Worm (Caenorhabditis elegans) whole organism, L1 larva: ENCODE data around the gene ZK380.2.

Source experiments
- efl-1 ChIP-seq, 4 experiments: fragments of 150-350 bp; optimal IDR thresholded peaks in 3 of 4; peaks in 1 of 4; 1 replicate in 1 of 4; 2 replicates in 3 of 4; lab custom pipeline; 2014; ENCODE audit warnings: missing biosample characterization in 2 of 4, missing genetic modification characterization in 2 of 4, missing genetic modification reagents in 2 of 4
- egl-27 ChIP-seq, 2 experiments: fragments of 150-350 bp in 1 of 2; sonication (generic microtip); optimal IDR thresholded peaks; 3 replicates each; lab custom pipeline; 2017 to 2018; ENCODE audit warnings: missing biosample characterization in 2 of 2, missing genetic modification characterization in 2 of 2, missing genetic modification reagents in 2 of 2
- fkh-10 ChIP-seq: sonication (generic microtip); optimal IDR thresholded peaks from 2 replicates; lab custom pipeline; 2017; ENCODE audit warnings: missing biosample characterization, missing genetic modification reagents, missing genetic modification characterization
- fkh-4 ChIP-seq: sonication (generic microtip); optimal IDR thresholded peaks from 2 replicates; lab custom pipeline; 2016; ENCODE audit warnings: missing compliant biosample characterization, missing genetic modification characterization, borderline replicate concordance
- nhr-47 ChIP-seq: sonication (generic microtip); optimal IDR thresholded peaks from 2 replicates; lab custom pipeline; 2016; ENCODE audit warnings: mild to moderate bottlenecking, missing genetic modification characterization, moderate library complexity, missing compliant biosample characterization
- pag-3 ChIP-seq: sonication (generic microtip); optimal IDR thresholded peaks from 2 replicates; lab custom pipeline; 2017; ENCODE audit warnings: missing genetic modification characterization, mild to moderate bottlenecking, missing compliant biosample characterization, antibody characterized with exemption, borderline replicate concordance; ENCODE audit not compliant: insufficient read depth
- snpc-4 ChIP-seq: fragments of 150-350 bp; optimal IDR thresholded peaks from 2 replicates; lab custom pipeline; 2014; ENCODE audit warnings: missing biosample characterization, missing genetic modification characterization

DNA sequence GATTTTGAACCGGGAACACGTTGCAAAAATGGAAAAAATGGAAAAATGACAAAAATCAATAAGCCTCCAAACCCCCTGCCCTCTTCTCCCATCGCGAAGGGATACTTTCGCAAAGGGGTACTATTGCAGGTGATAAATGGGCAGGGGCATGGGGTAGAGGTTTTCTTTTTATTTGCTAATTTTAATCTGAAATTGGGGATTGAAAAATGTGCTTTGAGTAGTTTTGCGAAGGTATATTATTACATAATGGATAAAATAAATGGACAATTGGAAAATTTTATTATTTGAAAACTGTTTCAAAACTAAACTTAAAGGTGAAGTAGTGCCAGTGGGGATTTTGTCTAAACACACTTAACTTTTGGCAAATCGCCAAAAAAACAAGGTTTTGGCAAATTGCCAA, 4.3 kb upstream of the ZK380.2 start:
- TF ChIP-seq snpc-4 (tag; lab: Kevin White, UChicago), result peak; percentile 88
- TF ChIP-seq egl-27 (tag; optimal IDR thresholded peaks at IDR 0.05; lab: Kevin White, UChicago), result peak; percentile 67 to 77
- TF ChIP-seq fkh-10 (GFP tag; lab: Kevin White, UChicago), result peak; percentile 99
- TF ChIP-seq nhr-47 (tag; lab: Kevin White, UChicago), result peak; percentile 99
- peak; percentile 68 for TF ChIP-seq fkh-4
- peak; percentile 77 to 85 for TF ChIP-seq efl-1 (optimal IDR thresholded peaks at IDR 0.05; lab: Kevin White, UChicago)
- peak; percentile 39 to 97 for TF ChIP-seq efl-1 (GFP tag; optimal IDR thresholded peaks at IDR 0.05 in 1 of 2; lab: Kevin White, UChicago)
- no peak for TF ChIP-seq pag-3 (tag; lab: Kevin White, UChicago)
